Worm (Caenorhabditis elegans) whole organism, early embryonic: ENCODE results near the gene col-140.

Source experiments
- B0310.2 ChIP-seq: sonication (generic microtip); optimal IDR thresholded peaks from 2 replicates; lab custom pipeline; 2016; ENCODE audit warnings: mild to moderate bottlenecking, missing genetic modification characterization, missing compliant biosample characterization
- F13C5.2 ChIP-seq: sonication (generic microtip); optimal IDR thresholded peaks from 2 replicates; lab custom pipeline; 2017; ENCODE audit warnings: mild to moderate bottlenecking, missing genetic modification characterization, inconsistent platforms, missing compliant biosample characterization
- aly-1 ChIP-seq: sonication (generic microtip); optimal IDR thresholded peaks from 2 replicates; lab custom pipeline; 2016; ENCODE audit warnings: missing genetic modification characterization, missing compliant biosample characterization
- ama-1 ChIP-seq: fragments of 150-350 bp; optimal IDR thresholded peaks from 2 replicates; lab custom pipeline; 2014
- ceh-13 ChIP-seq: fragments of 200-800 bp; sonication (Bioruptor generic); optimal IDR thresholded peaks from 2 replicates; lab custom pipeline; 2018; ENCODE audit warnings: mild to moderate bottlenecking, missing genetic modification characterization, missing compliant biosample characterization
- ceh-36 ChIP-seq: sonication (generic microtip); optimal IDR thresholded peaks from 2 replicates; lab custom pipeline; 2016; ENCODE audit warnings: missing genetic modification characterization, inconsistent platforms, missing compliant biosample characterization
- flt-1 ChIP-seq: fragments of 200-800 bp; sonication (Bioruptor generic); IDR thresholded peaks from 2 replicates; pipeline ENCODE4 v1.3.6; 2022; ENCODE audit warnings: missing genetic modification characterization, missing compliant biosample characterization
- hmbx-1 ChIP-seq: sonication (generic microtip); optimal IDR thresholded peaks from 2 replicates; lab custom pipeline; 2016; ENCODE audit warnings: mild to moderate bottlenecking, missing genetic modification characterization, missing compliant biosample characterization
- hmg-4 ChIP-seq: fragments of 200-800 bp; sonication (Bioruptor generic); optimal IDR thresholded peaks from 2 replicates; lab custom pipeline; 2018; ENCODE audit warnings: mild to moderate bottlenecking, missing genetic modification characterization, missing compliant biosample characterization
- hnd-1 ChIP-seq: sonication (generic microtip); optimal IDR thresholded peaks from 2 replicates; lab custom pipeline; 2016; ENCODE audit warnings: missing genetic modification characterization, missing compliant biosample characterization
- pes-1 ChIP-seq: fragments of 200-800 bp; sonication (Bioruptor generic); IDR thresholded peaks from 2 replicates; pipeline ENCODE4 v1.3.6; 2022; ENCODE audit warnings: missing genetic modification reagents, missing genetic modification characterization, missing compliant biosample characterization
- scrt-1 ChIP-seq: fragments of 200-800 bp; sonication (Bioruptor generic); IDR thresholded peaks from 2 replicates; pipeline ENCODE4 v1.3.6; 2022; ENCODE audit warnings: missing genetic modification characterization, missing compliant biosample characterization
- sea-1 ChIP-seq: fragments of 200-800 bp; sonication (Bioruptor generic); conservative IDR thresholded peaks from 2 replicates; pipeline ENCODE4 v1.3.6; 2022; ENCODE audit warnings: missing genetic modification characterization, missing compliant biosample characterization
- tbx-11 ChIP-seq: fragments of 200-800 bp; sonication (Bioruptor generic); IDR thresholded peaks from 2 replicates; pipeline ENCODE4 v1.3.6; 2022; ENCODE audit warnings: missing genetic modification characterization, missing compliant biosample characterization
- tbx-37 ChIP-seq: fragments of 200-800 bp; sonication (Bioruptor generic); conservative IDR thresholded peaks from 2 replicates; pipeline ENCODE4 v1.3.6; 2022; ENCODE audit warnings: missing genetic modification reagents, missing genetic modification characterization, missing compliant biosample characterization
- tra-4 ChIP-seq: sonication (generic microtip); optimal IDR thresholded peaks from 2 replicates; lab custom pipeline; 2017; ENCODE audit warnings: missing genetic modification characterization, missing compliant biosample characterization

col-140 gene

DNA sequence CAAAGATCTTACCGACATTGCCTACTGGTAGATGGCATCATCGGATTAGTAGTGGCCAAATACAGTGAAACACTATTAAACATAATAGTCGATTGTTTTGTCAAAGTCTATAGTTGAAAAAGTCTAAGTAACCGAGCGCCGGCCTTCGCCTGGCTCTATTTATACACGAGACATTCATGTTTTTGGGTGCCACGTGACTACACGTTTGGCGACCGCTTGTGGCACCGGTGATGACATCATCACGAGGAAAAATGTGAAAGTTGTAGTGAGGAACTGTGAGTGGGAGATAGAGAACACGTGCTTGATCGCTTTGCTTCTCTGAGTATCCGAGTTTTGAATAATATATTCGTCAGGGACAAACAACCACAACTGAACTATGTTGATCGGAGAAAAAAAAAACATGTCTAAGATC lies 7.7 kb upstream of the col-140 start:
- TF ChIP-seq F13C5.2 (no peak), ceh-36 (tag; lab: Kevin White, UChicago) (no peak), ama-1 (lab: Kevin White, UChicago) (no peak), B0310.2 (tag; lab: Kevin White, UChicago) (no peak), tra-4 (no peak), aly-1 (tag; lab: Kevin White, UChicago) (no peak), tbx-37 (GFP tag; lab: Robert Waterston, UW) (no peak), scrt-1 (no peak)

DNA sequence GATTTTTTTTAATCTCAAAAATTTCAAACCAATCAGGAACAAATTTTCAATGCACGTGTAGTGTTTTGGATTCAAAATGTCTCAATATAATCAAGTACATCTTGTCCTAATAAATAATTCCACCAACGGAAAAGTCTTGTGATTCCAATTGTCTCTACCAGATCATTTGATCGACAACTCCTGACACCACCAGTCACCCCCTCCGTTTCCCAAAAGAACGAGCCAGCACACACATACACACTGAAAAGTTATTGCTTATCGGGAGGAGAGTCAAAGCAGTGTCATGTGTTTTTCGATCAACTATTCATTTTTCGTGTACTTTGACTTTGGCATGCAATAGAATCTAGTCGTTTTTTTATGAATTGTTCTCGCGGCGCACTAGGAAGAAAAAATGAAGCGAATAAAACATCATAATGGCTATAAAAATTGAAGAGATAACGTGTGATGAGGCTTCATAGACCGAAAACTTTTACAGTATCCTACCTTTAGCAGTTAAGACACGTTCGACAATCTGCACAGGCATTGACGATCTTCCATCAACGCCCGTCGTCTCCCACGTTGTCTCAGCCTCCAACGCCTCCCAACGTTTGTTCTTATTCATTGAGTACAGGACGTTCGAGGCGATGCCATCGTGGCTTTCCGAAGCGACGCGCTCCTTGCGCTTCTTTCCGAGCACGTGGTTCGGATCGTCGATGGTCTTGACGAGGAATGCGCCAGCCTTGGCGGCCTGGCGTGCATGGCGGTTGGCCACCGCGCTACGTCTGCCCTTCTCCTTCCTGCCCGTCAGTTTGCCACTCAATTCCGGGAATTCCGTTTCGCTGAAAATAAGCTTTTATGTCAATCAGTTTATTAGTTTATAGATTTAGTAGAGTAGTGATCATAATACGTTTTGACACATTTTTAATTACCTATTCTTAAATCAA lies 7.0 kb upstream of the col-140 start:
- TF ChIP-seq pes-1 (GFP tag; lab: Robert Waterston, UW) (no peak), aly-1 (tag; lab: Kevin White, UChicago) (peak; percentile 53)

DNA sequence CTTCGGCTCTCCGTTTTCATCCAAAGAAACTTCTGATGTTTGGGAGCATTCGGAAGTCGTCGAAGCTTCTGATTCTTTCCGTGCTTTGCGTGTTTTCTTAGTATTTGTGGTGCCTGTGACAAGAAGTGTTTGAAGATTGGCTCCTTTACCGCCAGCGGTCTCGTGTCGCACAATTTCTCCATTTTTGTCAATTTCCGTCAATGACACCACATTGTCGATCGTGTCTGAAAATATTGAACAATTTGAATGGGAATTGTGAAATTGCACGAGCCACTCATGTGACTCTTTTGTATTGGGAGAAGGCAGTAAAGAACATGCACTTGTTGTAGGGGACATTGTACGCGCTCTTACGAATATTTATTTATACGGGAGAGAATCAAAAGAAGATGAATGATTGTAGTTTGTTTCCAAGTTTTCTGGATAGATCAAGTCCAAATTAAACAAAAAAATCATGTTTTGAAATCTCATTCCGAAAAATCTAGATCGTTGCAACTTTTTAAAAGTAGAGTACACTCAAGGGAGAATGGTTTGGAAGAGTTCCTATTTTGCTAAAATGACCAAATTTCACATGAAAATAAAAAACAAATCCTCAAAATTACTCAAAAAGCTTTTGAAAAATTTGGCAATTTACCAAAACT lies 6.0 kb upstream of the col-140 start:
- TF ChIP-seq tbx-11 (GFP tag; lab: Robert Waterston, UW): no peak
- TF ChIP-seq hmg-4 (GFP tag; lab: Kevin White, UChicago): no peak
- TF ChIP-seq ceh-36 (tag; lab: Kevin White, UChicago): no peak

DNA sequence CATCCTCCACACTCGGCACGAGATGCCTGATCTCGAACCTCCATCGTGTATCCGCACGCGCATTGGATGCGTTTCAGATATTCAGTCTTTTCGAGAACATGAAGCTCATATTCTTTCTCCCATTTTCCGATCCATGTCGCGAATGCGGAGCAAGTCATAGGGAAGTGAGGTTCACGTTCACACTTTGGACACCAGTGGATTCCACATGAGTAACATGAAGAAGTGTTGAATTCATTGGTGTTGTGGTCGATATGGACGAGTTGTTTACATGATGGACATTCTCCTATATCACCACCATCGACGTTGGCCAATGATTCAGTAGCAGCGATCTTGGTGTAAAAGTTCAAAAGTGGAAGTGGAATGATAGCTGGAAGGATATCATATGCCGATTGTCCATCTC lies 4.3 kb upstream of the col-140 start:
- TF ChIP-seq tbx-11 (GFP tag; lab: Robert Waterston, UW): no peak
- no peak for TF ChIP-seq F13C5.2
- TF ChIP-seq hmg-4 (GFP tag; lab: Kevin White, UChicago): no peak
- no peak for TF ChIP-seq aly-1 (tag; lab: Kevin White, UChicago)
- TF ChIP-seq sea-1 (GFP tag; lab: Robert Waterston, UW): no peak
- no peak for TF ChIP-seq ceh-36 (tag; lab: Kevin White, UChicago)
- no peak for TF ChIP-seq hmbx-1 (tag; lab: Kevin White, UChicago)
- TF ChIP-seq pes-1 (GFP tag; lab: Robert Waterston, UW): no peak

DNA sequence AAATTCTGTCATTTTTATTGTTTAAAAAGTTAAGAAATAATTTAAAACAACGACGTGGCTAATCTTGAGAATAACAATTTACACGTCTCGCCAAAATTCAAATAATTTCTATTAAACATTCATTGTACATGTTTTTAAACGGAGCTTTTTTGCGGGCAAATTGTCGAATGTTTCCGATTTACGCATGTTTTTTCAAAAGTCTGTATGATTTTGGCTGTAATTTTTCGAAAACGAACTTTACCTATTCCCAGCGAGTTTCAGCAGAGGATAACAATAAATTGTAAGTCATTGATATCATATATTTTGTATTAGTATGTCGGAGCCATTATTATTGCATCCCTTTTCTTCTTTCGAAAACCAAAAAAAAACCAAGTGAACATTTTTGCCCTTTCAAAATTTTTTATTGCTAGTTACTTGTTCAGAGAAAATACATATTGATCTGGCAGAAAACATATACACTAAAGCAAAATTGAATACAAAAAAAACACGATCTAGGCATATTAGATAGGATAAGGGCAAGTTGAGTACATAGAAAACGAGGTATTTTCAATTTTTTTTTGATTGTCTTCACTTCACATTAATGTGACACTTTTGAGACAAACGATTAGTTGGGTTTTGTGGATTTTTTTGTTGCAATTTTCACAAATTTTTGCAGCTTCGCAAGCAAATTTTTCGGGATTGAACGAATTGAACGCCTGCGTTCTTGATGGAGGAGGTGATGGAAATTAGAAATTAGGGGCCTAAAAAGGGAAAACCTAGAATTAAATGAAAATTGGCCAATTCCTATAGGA lies 2.1 kb upstream of the col-140 start, which contains the start of gene F26F12.2:
Gene F26F12.2 (minus strand): TSS at position 38 of the 791 bp plus-strand sequence.
- no peak for TF ChIP-seq ceh-36 (tag; lab: Kevin White, UChicago)
- TF ChIP-seq ama-1 (lab: Kevin White, UChicago): no peak
- no peak for TF ChIP-seq hmg-4 (GFP tag; lab: Kevin White, UChicago)
- TF ChIP-seq scrt-1: no peak
- TF ChIP-seq ceh-13: no peak
- TF ChIP-seq aly-1 (tag; lab: Kevin White, UChicago): no peak
- no peak for TF ChIP-seq tbx-37 (GFP tag; lab: Robert Waterston, UW)
- no peak for TF ChIP-seq hnd-1 (tag; lab: Kevin White, UChicago)
- no peak for TF ChIP-seq hmbx-1 (tag; lab: Kevin White, UChicago)
- no peak for TF ChIP-seq sea-1 (GFP tag; lab: Robert Waterston, UW)

DNA sequence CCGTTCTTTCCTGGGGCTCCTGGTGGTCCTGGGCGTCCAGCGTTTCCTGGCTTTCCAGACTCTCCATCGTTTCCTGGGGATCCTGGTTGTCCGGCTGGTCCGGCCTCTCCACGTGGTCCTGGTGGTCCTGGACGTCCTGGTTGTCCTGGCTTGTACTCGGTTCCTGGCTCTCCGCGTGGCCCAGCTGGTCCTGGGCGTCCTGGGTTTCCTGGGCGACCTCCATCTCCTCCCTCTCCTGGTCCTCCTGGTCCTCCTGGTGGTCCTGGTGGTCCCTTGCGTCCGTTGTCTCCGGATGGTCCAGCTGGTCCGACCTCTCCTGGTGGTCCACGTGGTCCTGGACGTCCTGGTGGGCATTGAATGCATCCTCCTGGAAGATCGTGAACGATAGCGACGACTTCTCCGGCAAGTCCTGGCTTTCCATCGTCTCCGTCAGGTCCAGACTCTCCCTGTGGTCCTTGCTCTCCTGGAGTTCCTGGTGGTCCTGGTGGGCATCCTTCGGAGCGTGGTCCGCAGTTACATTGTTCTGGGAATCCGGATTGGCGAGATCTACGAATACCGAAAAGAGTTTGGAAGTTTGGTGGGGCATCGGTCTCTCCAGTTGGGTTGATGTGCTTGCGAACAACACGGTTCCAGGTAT lies 537 bp downstream of the col-140 start:
- TF ChIP-seq scrt-1 (no peak), tbx-11 (GFP tag; lab: Robert Waterston, UW) (0 out of 2 replicates have a peak, but pooled peaks have one; percentile 23), hmg-4 (GFP tag; lab: Kevin White, UChicago) (peak; percentile 9), aly-1 (tag; lab: Kevin White, UChicago) (no peak)

DNA sequence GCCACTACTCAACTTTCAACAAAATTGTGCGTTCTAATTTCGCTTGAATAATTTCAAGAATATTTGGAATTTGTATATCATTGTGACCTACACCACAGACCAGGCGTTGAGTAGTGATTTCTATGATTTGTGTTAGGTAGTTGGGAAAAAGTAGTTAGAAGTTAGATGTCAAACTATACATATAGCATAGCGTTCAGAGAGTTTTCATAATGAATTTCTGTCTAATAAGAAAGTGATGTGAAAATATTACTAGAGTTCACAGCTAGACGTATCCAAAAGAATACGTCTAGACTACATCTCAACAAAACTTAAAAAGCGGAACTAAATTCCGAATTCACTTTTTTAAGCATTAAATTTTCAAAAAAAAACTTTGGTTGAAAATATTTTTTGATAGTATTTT lies 1.2 kb downstream of the col-140 start:
- TF ChIP-seq tbx-11 (GFP tag; lab: Robert Waterston, UW) (no peak), tbx-37 (GFP tag; lab: Robert Waterston, UW) (no peak), ceh-36 (tag; lab: Kevin White, UChicago) (no peak), aly-1 (tag; lab: Kevin White, UChicago) (no peak), F13C5.2 (no peak), ama-1 (lab: Kevin White, UChicago) (no peak), tra-4 (no peak)

DNA sequence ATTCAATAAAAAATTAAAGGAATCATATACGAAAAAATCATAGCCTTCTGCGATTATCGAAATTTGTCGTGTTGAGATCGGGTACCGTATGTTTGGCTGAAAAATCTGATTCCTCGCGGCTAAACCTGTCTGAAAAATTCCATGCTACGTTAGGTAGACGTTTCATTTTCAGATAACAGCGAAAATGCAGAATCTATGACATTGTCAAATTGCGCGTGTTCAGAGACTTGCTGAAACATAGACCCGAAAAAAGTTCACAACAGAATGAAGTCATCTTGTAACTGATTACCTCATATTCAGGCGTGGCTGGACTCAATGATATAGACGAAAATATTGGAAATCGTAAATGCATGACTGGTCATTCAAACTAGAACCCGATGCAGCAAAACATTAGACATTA lies 3.1 kb downstream of the col-140 start, which contains the start of gene srh-76:
Gene srh-76 (plus strand): TSS at position 301 of the 400 bp plus-strand sequence.
- TF ChIP-seq flt-1 (GFP tag; lab: Robert Waterston, UW) (no peak), tbx-11 (GFP tag; lab: Robert Waterston, UW) (no peak), sea-1 (GFP tag; lab: Robert Waterston, UW) (no peak), pes-1 (GFP tag; lab: Robert Waterston, UW) (no peak), ama-1 (lab: Kevin White, UChicago) (no peak), B0310.2 (tag; lab: Kevin White, UChicago) (no peak), tra-4 (no peak), hnd-1 (tag; lab: Kevin White, UChicago) (no peak), F13C5.2 (no peak)
